Worm (Caenorhabditis elegans): ENCODE data around the gene ZK546.19.
A peak's percentile ranks its signal among the peaks of the same experiment; 100 is the strongest.

Gene ZK546.19

ce11 chrII:4985961-4986503, 44.5 kb downstream of the ZK546.19 start:
- TF ChIP-seq mep-1 (tag; optimal IDR thresholded peaks at IDR 0.05) (no peak), sptf-1 (tag; optimal IDR thresholded peaks at IDR 0.05) (no peak), lsy-2 (tag; optimal IDR thresholded peaks at IDR 0.05) (no peak), lin-14 (GFP tag; optimal IDR thresholded peaks at IDR 0.05) (peak; percentile 22), mdl-1 (tag; optimal IDR thresholded peaks at IDR 0.05) (no peak), fkh-10 (GFP tag; optimal IDR thresholded peaks at IDR 0.05) (no peak), snu-23 (GFP tag; optimal IDR thresholded peaks at IDR 0.05) (peak; percentile 3), grh-1 (GFP tag; IDR thresholded peaks at IDR 0.05) (no peak), blmp-1 (tag; optimal IDR thresholded peaks at IDR 0.05) (peak; percentile 33), nhr-85 (tag) (peak; percentile 68), lin-35 (GFP tag; optimal IDR thresholded peaks at IDR 0.05) (peak in 1 of 2 experiments; percentile 55), hlh-17 (GFP tag; optimal IDR thresholded peaks at IDR 0.05; ENCODE audit: borderline replicate concordance) (no peak), elt-3 (tag; optimal IDR thresholded peaks at IDR 0.05) (peak in 1 of 6 experiments; percentile 25), nhr-20 (tag; optimal IDR thresholded peaks at IDR 0.05) (peak; percentile 34), alr-1 (tag; optimal IDR thresholded peaks at IDR 0.05; ENCODE audit: borderline replicate concordance) (no peak), nhr-71 (tag; optimal IDR thresholded peaks at IDR 0.05) (peak; percentile 20), tbx-2 (tag; optimal IDR thresholded peaks at IDR 0.05) (no peak)

ce11 chrII:4986664-4987063, 45.1 kb downstream of the ZK546.19 start:
- TF ChIP-seq ztf-4 (tag; optimal IDR thresholded peaks at IDR 0.05) (no peak), C34B4.2 (tag; optimal IDR thresholded peaks at IDR 0.05) (no peak), nhr-84 (tag; optimal IDR thresholded peaks at IDR 0.05) (no peak), C16A3.4 (tag; optimal IDR thresholded peaks at IDR 0.05) (no peak), dsc-1 (tag; optimal IDR thresholded peaks at IDR 0.05) (no peak), sup-37 (GFP tag; optimal IDR thresholded peaks at IDR 0.05) (no peak), lin-35 (GFP tag; optimal IDR thresholded peaks at IDR 0.05) (no peak)

- no peak for TF ChIP-seq fkh-8 (tag; optimal IDR thresholded peaks at IDR 0.05)
- no peak for TF ChIP-seq ceh-88 (GFP tag; IDR thresholded peaks at IDR 0.05)
These were observed 45.7 kb downstream of the ZK546.19 start for ce11 chrII:4987257-4987656.

ce11 chrII:4989802-4990201, 48.3 kb downstream of the ZK546.19 start, which contains the start of gene T27F7.12:
Gene T27F7.12, plus strand, starts transcription at chrII:4990102.
- TF ChIP-seq nhr-28 (tag; optimal IDR thresholded peaks at IDR 0.05) = no peak
- no peak for TF ChIP-seq efl-3 (GFP tag; optimal IDR thresholded peaks at IDR 0.05)
- TF ChIP-seq snu-23 (GFP tag; optimal IDR thresholded peaks at IDR 0.05) = no peak
- no peak for TF ChIP-seq C04F5.9 (tag; optimal IDR thresholded peaks at IDR 0.05)
- no peak for TF ChIP-seq zip-4 (GFP tag; optimal IDR thresholded peaks at IDR 0.05)

All from whole organism, L1 larva.